Worm (Caenorhabditis elegans) whole organism, L2 larva: ENCODE results near the gene T04B8.5.

Source experiments
- C34F6.9 ChIP-seq: fragments of 150-350 bp; optimal IDR thresholded peaks from 2 replicates; lab custom pipeline; 2014; ENCODE audit warnings: missing biosample characterization, missing genetic modification characterization
- R02D3.7 ChIP-seq: fragments of 150-350 bp; optimal IDR thresholded peaks from 2 replicates; lab custom pipeline; 2014; ENCODE audit warnings: missing biosample characterization, missing genetic modification characterization
- alr-1 ChIP-seq: fragments of 150-350 bp; optimal IDR thresholded peaks from 2 replicates; lab custom pipeline; 2014; ENCODE audit warnings: missing biosample characterization, missing genetic modification characterization
- aly-2 ChIP-seq: fragments of 150-350 bp; optimal IDR thresholded peaks from 2 replicates; lab custom pipeline; 2014; ENCODE audit warnings: missing biosample characterization, missing genetic modification characterization
- blmp-1 ChIP-seq: sonication (generic microtip); optimal IDR thresholded peaks from 2 replicates; lab custom pipeline; 2017; ENCODE audit warnings: missing genetic modification characterization, mild to moderate bottlenecking, missing compliant biosample characterization, antibody characterized with exemption, moderate library complexity; ENCODE audit not compliant: insufficient read depth
- ceh-16 ChIP-seq: fragments of 150-350 bp; optimal IDR thresholded peaks from 2 replicates; lab custom pipeline; 2014; ENCODE audit warnings: missing biosample characterization, missing genetic modification characterization
- ceh-82 ChIP-seq: fragments of 150-350 bp; optimal IDR thresholded peaks from 2 replicates; lab custom pipeline; 2014; ENCODE audit warnings: missing biosample characterization, missing genetic modification characterization
- crh-2 ChIP-seq: sonication (generic microtip); optimal IDR thresholded peaks from 2 replicates; lab custom pipeline; 2017; ENCODE audit warnings: missing biosample characterization, missing genetic modification characterization
- dmd-4 ChIP-seq: sonication (generic microtip); optimal IDR thresholded peaks from 2 replicates; lab custom pipeline; 2017; ENCODE audit warnings: missing biosample characterization, missing genetic modification characterization
- egl-27 ChIP-seq: sonication (generic microtip); optimal IDR thresholded peaks from 3 replicates; lab custom pipeline; 2017; ENCODE audit warnings: missing biosample characterization, missing genetic modification reagents, missing genetic modification characterization
- elt-1 ChIP-seq: fragments of 150-350 bp; optimal IDR thresholded peaks from 2 replicates; lab custom pipeline; 2014; ENCODE audit warnings: missing biosample characterization, missing genetic modification characterization
- fos-1 ChIP-seq: fragments of 150-350 bp; optimal IDR thresholded peaks from 2 replicates; lab custom pipeline; 2014; ENCODE audit warnings: missing biosample characterization, missing genetic modification characterization
- gmeb-1 ChIP-seq: fragments of 150-350 bp; optimal IDR thresholded peaks from 2 replicates; lab custom pipeline; 2014; ENCODE audit warnings: missing biosample characterization, missing genetic modification characterization
- lin-13 ChIP-seq: fragments of 150-350 bp; optimal IDR thresholded peaks from 2 replicates; lab custom pipeline; 2014; ENCODE audit warnings: missing biosample characterization, missing genetic modification reagents, missing genetic modification characterization
- lin-39 ChIP-seq: fragments of 150-350 bp; optimal IDR thresholded peaks from 2 replicates; lab custom pipeline; 2014; ENCODE audit warnings: missing biosample characterization, missing genetic modification reagents, missing genetic modification characterization
- lsy-2 ChIP-seq, 2 experiments: fragments of 150-350 bp in 1 of 2; sonication (generic microtip) in 1 of 2; optimal IDR thresholded peaks; 2 replicates each; lab custom pipeline; 2014 to 2017; ENCODE audit warnings: missing biosample characterization in 2 of 2, missing genetic modification characterization in 2 of 2
- mab-5 ChIP-seq: fragments of 150-350 bp; optimal IDR thresholded peaks from 2 replicates; lab custom pipeline; 2014; ENCODE audit warnings: missing biosample characterization, missing genetic modification characterization
- mbf-1 ChIP-seq: sonication (generic microtip); optimal IDR thresholded peaks from 2 replicates; lab custom pipeline; 2017; ENCODE audit warnings: missing biosample characterization, missing genetic modification characterization
- nhr-10 ChIP-seq: sonication (generic microtip); optimal IDR thresholded peaks from 2 replicates; lab custom pipeline; 2017; ENCODE audit warnings: missing biosample characterization, missing genetic modification characterization
- nhr-11 ChIP-seq: fragments of 150-350 bp; optimal IDR thresholded peaks from 2 replicates; lab custom pipeline; 2014; ENCODE audit warnings: missing biosample characterization, missing genetic modification characterization
- nhr-12 ChIP-seq: fragments of 150-350 bp; optimal IDR thresholded peaks from 2 replicates; lab custom pipeline; 2014; ENCODE audit warnings: missing biosample characterization, missing genetic modification characterization
- nhr-129 ChIP-seq: fragments of 150-350 bp; optimal IDR thresholded peaks from 2 replicates; lab custom pipeline; 2014; ENCODE audit warnings: missing biosample characterization, missing genetic modification characterization
- nhr-21 ChIP-seq: fragments of 150-350 bp; optimal IDR thresholded peaks from 2 replicates; lab custom pipeline; 2014; ENCODE audit warnings: missing biosample characterization, missing genetic modification characterization
- nhr-23 ChIP-seq: fragments of 150-350 bp; optimal IDR thresholded peaks from 2 replicates; lab custom pipeline; 2014; ENCODE audit warnings: missing biosample characterization, missing genetic modification reagents, missing genetic modification characterization
- nhr-237 ChIP-seq: fragments of 150-350 bp; optimal IDR thresholded peaks from 2 replicates; lab custom pipeline; 2014; ENCODE audit warnings: missing biosample characterization, missing genetic modification characterization
- nhr-25 ChIP-seq: fragments of 150-350 bp; sonication (generic microtip); optimal IDR thresholded peaks from 3 replicates; lab custom pipeline; 2014; ENCODE audit warnings: missing biosample characterization, missing genetic modification characterization
- nhr-6 ChIP-seq: fragments of 150-350 bp; optimal IDR thresholded peaks from 2 replicates; lab custom pipeline; 2014; ENCODE audit warnings: missing biosample characterization, missing genetic modification characterization
- nhr-77 ChIP-seq: fragments of 150-350 bp; optimal IDR thresholded peaks from 2 replicates; lab custom pipeline; 2014; ENCODE audit warnings: missing biosample characterization, missing genetic modification characterization
- peb-1 ChIP-seq: fragments of 150-350 bp; optimal IDR thresholded peaks from 2 replicates; lab custom pipeline; 2014; ENCODE audit warnings: missing biosample characterization, missing genetic modification characterization
- skn-1 ChIP-seq: sonication (generic microtip); optimal IDR thresholded peaks from 2 replicates; lab custom pipeline; 2017; ENCODE audit warnings: missing biosample characterization, missing genetic modification characterization
- sma-3 ChIP-seq: sonication (generic microtip); optimal IDR thresholded peaks from 2 replicates; lab custom pipeline; 2016; ENCODE audit warnings: missing genetic modification reagents, missing genetic modification characterization, missing compliant biosample characterization
- sma-9 ChIP-seq, 2 experiments: fragments of 150-350 bp in 1 of 2; sonication (generic microtip) in 1 of 2; optimal IDR thresholded peaks; 2 replicates each; lab custom pipeline; 2014 to 2016; ENCODE audit warnings: missing genetic modification characterization in 2 of 2, mild to moderate bottlenecking in 1 of 2, missing biosample characterization in 1 of 2, missing compliant biosample characterization in 1 of 2, missing genetic modification reagents in 1 of 2, moderate library complexity in 1 of 2
- snpc-4 ChIP-seq: fragments of 150-350 bp; optimal IDR thresholded peaks from 2 replicates; lab custom pipeline; 2014; ENCODE audit warnings: missing biosample characterization, missing genetic modification characterization
- unc-55 ChIP-seq: fragments of 150-350 bp; sonication (generic microtip); optimal IDR thresholded peaks from 3 replicates; lab custom pipeline; 2014; ENCODE audit warnings: missing biosample characterization, missing genetic modification reagents, missing genetic modification characterization
- unc-62 ChIP-seq: fragments of 150-350 bp; optimal IDR thresholded peaks from 2 replicates; lab custom pipeline; 2014; ENCODE audit warnings: missing biosample characterization, missing genetic modification reagents, missing genetic modification characterization
- zag-1 ChIP-seq: fragments of 150-350 bp; optimal IDR thresholded peaks from 2 replicates; lab custom pipeline; 2014; ENCODE audit warnings: missing biosample characterization, missing genetic modification characterization
- ztf-1 ChIP-seq: fragments of 200-800 bp; sonication (Bioruptor generic); conservative IDR thresholded peaks from 2 replicates; pipeline ENCODE4 v1.3.6; 2022; ENCODE audit warnings: missing genetic modification characterization, missing compliant biosample characterization
- ztf-11 ChIP-seq: sonication (generic microtip); optimal IDR thresholded peaks from 2 replicates; lab custom pipeline; 2017; ENCODE audit warnings: missing biosample characterization, missing genetic modification characterization
- ztf-4 ChIP-seq: fragments of 150-350 bp; optimal IDR thresholded peaks from 2 replicates; lab custom pipeline; 2014; ENCODE audit warnings: missing biosample characterization, missing genetic modification characterization

Gene T04B8.5

DNA sequence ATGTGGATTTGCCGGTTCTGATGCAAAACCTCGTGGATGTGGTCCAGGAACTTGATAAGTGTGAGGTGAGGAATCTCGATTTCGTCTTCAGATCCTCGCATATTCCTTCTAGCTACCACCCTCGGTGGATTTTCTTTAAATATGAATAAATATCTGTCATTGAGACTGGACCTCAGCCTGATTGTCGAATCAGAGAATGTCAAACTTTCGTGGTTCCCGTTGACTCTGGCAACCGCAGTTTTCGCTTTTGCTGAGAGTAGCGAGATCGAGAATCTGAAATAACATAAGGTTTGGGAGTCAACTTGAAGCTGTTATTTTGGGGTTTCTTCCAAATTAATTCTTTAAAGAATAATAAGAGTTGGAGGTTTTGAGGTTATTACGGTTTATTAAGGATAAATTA is 41.7 kb downstream of the T04B8.5 start, which contains the start of gene fbxb-14:
Gene fbxb-14, minus strand, starts transcription at position 101 of the 400 bp plus-strand sequence.
- TF ChIP-seq lin-39 = no peak
- TF ChIP-seq C34F6.9 (tag; lab: Kevin White, UChicago) = no peak
- no peak for TF ChIP-seq ztf-4 (tag; lab: Kevin White, UChicago)

DNA sequence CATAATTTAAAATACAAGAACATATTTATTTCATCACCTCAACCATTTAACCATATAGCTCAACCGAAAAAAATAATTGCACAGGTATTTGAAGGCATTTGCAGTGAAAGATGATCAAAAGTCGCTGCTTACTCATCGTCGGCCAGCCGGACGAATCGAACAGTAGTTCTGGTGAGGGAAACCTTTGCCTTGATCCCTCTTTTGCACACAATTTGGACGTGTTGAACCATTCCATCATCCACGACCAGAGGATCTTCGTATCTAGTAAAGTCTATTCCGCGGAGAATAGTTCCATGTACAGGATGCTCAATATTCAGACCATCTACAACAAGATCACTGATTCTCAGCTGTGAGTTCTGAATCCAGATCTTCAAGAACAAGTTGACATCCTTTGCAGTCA is 42.4 kb downstream of the T04B8.5 start:
- TF ChIP-seq dmd-4 = no peak
- TF ChIP-seq ceh-82 = no peak
- no peak for TF ChIP-seq sma-9 (GFP tag; optimal IDR thresholded peaks at IDR 0.05; lab: Kevin White, UChicago)
- no peak for TF ChIP-seq sma-9 (tag; optimal IDR thresholded peaks at IDR 0.05; lab: Kevin White, UChicago)
- TF ChIP-seq unc-62 (GFP tag; lab: Kevin White, UChicago) = no peak
- TF ChIP-seq ceh-16 (tag; lab: Kevin White, UChicago) = no peak
- no peak for TF ChIP-seq lin-13
- no peak for TF ChIP-seq nhr-10
- TF ChIP-seq ztf-1 (GFP tag; lab: Robert Waterston, UW) = no peak
- no peak for TF ChIP-seq crh-2
- TF ChIP-seq unc-55 (GFP tag; lab: Kevin White, UChicago) = no peak
- no peak for TF ChIP-seq nhr-23 (tag; lab: Kevin White, UChicago)
- TF ChIP-seq snpc-4 (tag; lab: Kevin White, UChicago) = no peak
- no peak for TF ChIP-seq ztf-11
- no peak for TF ChIP-seq zag-1 (tag; lab: Kevin White, UChicago)
- TF ChIP-seq mbf-1 (tag; lab: Kevin White, UChicago) = no peak
- no peak for TF ChIP-seq R02D3.7 (tag; lab: Kevin White, UChicago)
- TF ChIP-seq, all 48 proteins: peak for 0

DNA sequence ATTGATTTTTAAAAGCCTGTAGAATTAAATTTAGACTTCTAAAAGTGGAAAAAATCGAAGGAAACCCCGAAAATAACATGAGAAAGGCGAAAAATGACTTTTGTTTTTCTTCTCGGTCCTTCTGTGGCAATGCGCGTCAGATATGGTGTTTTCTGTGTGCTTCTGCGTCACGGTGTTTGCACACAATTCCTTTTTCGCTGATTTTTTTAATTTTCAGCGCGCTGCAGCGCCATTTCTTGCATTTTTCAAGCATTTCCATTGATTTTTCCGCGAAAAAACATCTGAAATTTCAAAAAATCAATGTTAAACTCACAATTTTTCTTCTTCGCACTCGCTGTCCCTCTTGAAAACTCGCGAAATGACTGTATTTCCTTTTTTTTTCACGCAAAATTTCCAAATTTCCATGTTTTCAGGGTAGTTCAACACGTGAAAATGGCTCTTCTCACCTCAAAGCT is 44.1 kb downstream of the T04B8.5 start, which contains the start of the genes cdc-37 and W08F4.3:
Gene cdc-37, minus strand, starts transcription at position 405 of the 455 bp plus-strand sequence.
Gene W08F4.3, plus strand, starts transcription at position 414 of the 455 bp plus-strand sequence.
- TF ChIP-seq crh-2 = no peak
- no peak for TF ChIP-seq dmd-4
- no peak for TF ChIP-seq ztf-11
- no peak for TF ChIP-seq nhr-21
- peak; percentile 14 for TF ChIP-seq nhr-129
- TF ChIP-seq C34F6.9 (tag; lab: Kevin White, UChicago) = peak; percentile 19
- TF ChIP-seq nhr-237 (tag; lab: Kevin White, UChicago) = no peak
- TF ChIP-seq lin-13 = no peak
- no peak for TF ChIP-seq aly-2 (tag; lab: Kevin White, UChicago)
- peak in 1 of 2 experiments; percentile 10 for TF ChIP-seq lsy-2 (tag; optimal IDR thresholded peaks at IDR 0.05; lab: Kevin White, UChicago)
- no peak for TF ChIP-seq sma-3 (GFP tag; lab: Kevin White, UChicago)
- no peak for TF ChIP-seq peb-1 (tag; lab: Kevin White, UChicago)
- TF ChIP-seq ztf-1 (GFP tag; lab: Robert Waterston, UW) = no peak
- TF ChIP-seq zag-1 (tag; lab: Kevin White, UChicago) = no peak
- no peak for TF ChIP-seq ceh-82
- TF ChIP-seq gmeb-1 (tag; lab: Kevin White, UChicago) = peak; percentile 23
- no peak for TF ChIP-seq egl-27 (tag; lab: Kevin White, UChicago)
- no peak for TF ChIP-seq snpc-4 (tag; lab: Kevin White, UChicago)
- peak; percentile 20 for TF ChIP-seq unc-55 (GFP tag; lab: Kevin White, UChicago)
- TF ChIP-seq skn-1 (tag; lab: Kevin White, UChicago) = no peak
- no peak for TF ChIP-seq nhr-77 (tag; lab: Kevin White, UChicago)
- TF ChIP-seq nhr-12 = no peak
- TF ChIP-seq nhr-6 (tag; lab: Kevin White, UChicago) = no peak
- TF ChIP-seq fos-1 (tag; lab: Kevin White, UChicago) = no peak
- TF ChIP-seq nhr-11 (tag; lab: Kevin White, UChicago) = no peak
- no peak for TF ChIP-seq elt-1 (tag; lab: Kevin White, UChicago)
- TF ChIP-seq, all 48 proteins: peak for 5

DNA sequence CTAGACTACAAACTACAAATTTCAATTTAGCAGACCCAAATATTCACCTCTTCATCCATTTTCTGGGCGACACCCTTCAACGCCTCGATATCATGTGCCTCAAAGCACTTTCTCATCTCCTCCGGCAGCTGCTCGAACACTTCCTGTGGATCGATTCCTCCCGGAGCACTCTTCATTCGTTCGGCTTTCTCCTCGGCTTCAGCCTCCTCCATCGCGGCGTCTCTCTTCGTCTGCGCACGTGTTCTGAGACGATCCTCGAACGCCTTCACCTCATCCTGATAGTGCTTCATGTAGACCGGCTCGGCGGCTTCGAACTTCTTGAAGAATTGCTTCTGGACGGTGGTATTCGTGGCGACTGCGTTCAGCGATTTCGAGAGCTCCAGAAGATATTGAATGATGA is 45.5 kb downstream of the T04B8.5 start:
- TF ChIP-seq nhr-25 (tag; lab: Kevin White, UChicago) (no peak), blmp-1 (no peak), snpc-4 (tag; lab: Kevin White, UChicago) (no peak), ztf-1 (GFP tag; lab: Robert Waterston, UW) (no peak), ztf-4 (tag; lab: Kevin White, UChicago) (no peak), elt-1 (tag; lab: Kevin White, UChicago) (no peak), alr-1 (no peak), C34F6.9 (tag; lab: Kevin White, UChicago) (no peak), mab-5 (tag; lab: Kevin White, UChicago) (no peak), nhr-23 (tag; lab: Kevin White, UChicago) (no peak)
